Fruit fly (Drosophila melanogaster) whole organism, embryonic: ENCODE measurements around the gene Trm1.

Experiments
- Myb ChIP-seq: fragments of 200-800 bp; sonication (Bioruptor generic); optimal IDR thresholded peaks from 2 replicates; lab custom pipeline; 2016; ENCODE audit warnings: missing biosample characterization, missing genetic modification characterization
- slp2 ChIP-seq: fragments of 200-800 bp; sonication (Bioruptor generic); optimal IDR thresholded peaks from 2 replicates; lab custom pipeline; 2016; ENCODE audit warnings: missing biosample characterization, missing genetic modification characterization

dm6 chr2L:12415485-12416137, 12.2 kb upstream of the Trm1 start:
- no peak for TF ChIP-seq slp2 (GFP tag; lab: Kevin White, UChicago)
- no peak for TF ChIP-seq Myb (GFP tag; lab: Kevin White, UChicago)
